Worm (Caenorhabditis elegans): Measurements from ENCODE around the gene acdh-12.

Gene acdh-12

DNA sequence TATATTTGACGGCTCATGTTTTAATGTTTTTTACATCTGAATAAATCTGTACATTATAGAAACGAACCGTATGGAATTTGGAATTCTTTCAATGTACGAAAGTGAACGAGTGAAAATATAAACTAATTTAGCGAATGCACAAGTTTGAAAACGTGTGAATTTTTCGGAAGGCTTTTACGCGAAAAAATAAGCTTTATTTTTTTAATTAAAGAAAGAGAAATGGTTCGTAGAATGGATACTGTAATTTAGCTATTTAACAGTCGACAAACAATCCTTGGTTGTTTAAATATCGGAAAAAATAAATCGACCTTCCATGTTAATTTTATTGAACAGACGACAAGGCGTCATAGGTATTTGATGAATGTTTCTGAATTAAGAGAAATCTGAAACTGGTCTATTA, at the start of gene acdh-12:
acdh-12 (minus strand) TSS at position 101 of the 400 bp plus-strand sequence.
- TF ChIP-seq him-1 (tag; optimal IDR thresholded peaks at IDR 0.05) = no peak
- TF ChIP-seq dao-5 (tag; optimal IDR thresholded peaks at IDR 0.05) = no peak
- TF ChIP-seq W03F9.2 (tag; optimal IDR thresholded peaks at IDR 0.05) = no peak

DNA sequence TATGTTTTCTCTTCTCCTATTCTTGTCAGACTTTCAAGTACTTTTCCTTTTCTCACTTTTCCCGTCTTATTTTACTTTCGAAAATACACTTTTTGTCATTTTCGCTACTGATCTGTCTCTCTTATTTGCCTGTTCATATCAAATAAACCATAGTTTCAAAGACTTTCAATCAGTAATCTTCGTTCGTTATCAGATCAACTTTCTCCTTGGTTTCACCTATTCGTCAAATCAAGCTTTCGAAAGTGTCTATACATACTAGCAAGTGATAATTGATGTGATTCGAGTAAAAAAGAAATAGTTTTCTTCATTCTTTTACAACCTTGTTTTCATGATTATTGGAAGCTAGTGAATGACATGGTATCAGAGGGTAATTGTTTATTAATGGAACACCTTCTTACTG, 47.3 kb upstream of the acdh-12 start:
- TF ChIP-seq W03F9.2 (tag; optimal IDR thresholded peaks at IDR 0.05) = no peak
- no peak for TF ChIP-seq dao-5 (tag; optimal IDR thresholded peaks at IDR 0.05)
- no peak for TF ChIP-seq him-1 (tag; optimal IDR thresholded peaks at IDR 0.05)

DNA sequence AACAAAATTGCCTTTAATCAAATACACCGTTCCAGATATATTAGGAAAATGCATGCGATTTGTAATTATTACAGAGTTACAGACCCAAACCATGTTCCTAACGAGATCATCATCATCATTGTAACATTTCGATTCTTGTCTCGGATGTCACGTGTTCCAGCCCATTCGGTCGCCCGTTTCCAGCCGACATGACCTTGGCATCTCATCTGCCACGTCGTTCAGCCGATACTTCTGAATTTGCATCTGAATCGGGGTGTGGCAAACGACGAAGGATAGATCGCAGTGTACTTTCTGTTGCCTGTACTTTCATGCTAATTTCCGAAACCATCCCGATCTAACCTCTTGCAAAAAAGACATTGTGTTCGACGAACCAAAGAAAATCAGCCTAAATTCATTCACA, 44.3 kb upstream of the acdh-12 start:
- TF ChIP-seq him-1 (tag; optimal IDR thresholded peaks at IDR 0.05) = no peak

DNA sequence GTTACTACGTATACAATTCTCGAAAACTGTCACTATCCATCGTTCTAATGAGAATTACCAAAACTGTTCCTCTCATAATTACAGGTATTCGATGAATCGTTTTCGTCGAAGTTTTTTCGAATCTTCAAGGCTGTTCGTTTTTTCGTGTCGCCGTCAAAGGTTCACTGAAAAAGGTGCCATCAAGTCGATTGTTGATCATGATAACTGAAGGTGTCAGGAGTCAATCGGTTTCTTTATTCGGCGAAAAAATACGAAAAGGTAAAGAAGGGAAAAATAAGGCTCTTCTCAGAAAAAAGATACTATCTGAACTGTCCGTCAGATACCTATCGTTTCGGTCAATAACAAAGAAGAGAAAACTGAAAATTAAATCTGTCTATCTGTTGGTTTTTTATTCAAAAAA, 43.4 kb upstream of the acdh-12 start:
- no peak for TF ChIP-seq him-1 (tag; optimal IDR thresholded peaks at IDR 0.05)
- TF ChIP-seq dao-5 (tag; optimal IDR thresholded peaks at IDR 0.05) = no peak

DNA sequence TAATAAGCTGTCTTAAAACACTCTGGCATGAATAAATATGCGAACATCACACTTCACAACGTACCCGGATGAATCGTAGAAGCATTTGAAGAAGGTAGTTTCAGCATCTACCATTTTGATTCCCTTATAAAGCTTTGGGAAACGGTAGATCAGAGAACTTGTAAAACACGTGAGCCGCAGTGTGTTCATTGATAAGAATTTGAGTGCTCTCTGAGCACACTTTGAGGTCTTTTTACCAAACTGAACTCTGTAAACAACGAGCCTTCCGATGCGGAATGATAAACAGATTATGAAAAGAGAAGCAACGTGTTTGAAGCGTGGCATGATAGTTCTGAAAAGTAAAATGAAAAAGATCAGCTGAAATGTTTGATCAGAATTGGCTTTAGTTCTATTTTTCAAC, 42.8 kb upstream of the acdh-12 start, which contains the start of gene aqp-1:
aqp-1 (minus strand) TSS at position 102 of the 400 bp plus-strand sequence.
- no peak for TF ChIP-seq dao-5 (tag; optimal IDR thresholded peaks at IDR 0.05)
- TF ChIP-seq him-1 (tag; optimal IDR thresholded peaks at IDR 0.05) = no peak
- TF ChIP-seq W03F9.2 (tag; optimal IDR thresholded peaks at IDR 0.05) = no peak

DNA sequence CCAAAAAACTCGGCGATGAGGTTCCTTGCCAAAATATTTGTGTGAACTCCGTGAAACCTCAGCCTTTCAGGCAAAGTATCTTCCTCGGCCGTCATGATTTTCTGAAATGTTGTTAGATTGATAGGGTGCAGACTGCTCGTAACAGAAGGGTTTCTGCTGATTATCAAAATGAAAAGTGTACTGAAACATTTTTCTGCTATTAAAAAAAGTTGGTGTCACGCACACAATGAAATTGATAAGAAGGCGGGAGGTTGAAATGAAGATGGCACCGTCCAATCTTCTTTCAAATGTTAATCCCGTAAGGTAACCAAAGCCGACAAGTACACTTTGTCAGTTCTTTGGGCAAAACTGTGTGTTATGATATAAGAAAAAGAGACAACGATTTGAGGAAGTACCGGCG, 41.5 kb upstream of the acdh-12 start:
- TF ChIP-seq him-1 (tag; optimal IDR thresholded peaks at IDR 0.05) (no peak), dao-5 (tag; optimal IDR thresholded peaks at IDR 0.05) (no peak), W03F9.2 (tag; optimal IDR thresholded peaks at IDR 0.05) (no peak)

DNA sequence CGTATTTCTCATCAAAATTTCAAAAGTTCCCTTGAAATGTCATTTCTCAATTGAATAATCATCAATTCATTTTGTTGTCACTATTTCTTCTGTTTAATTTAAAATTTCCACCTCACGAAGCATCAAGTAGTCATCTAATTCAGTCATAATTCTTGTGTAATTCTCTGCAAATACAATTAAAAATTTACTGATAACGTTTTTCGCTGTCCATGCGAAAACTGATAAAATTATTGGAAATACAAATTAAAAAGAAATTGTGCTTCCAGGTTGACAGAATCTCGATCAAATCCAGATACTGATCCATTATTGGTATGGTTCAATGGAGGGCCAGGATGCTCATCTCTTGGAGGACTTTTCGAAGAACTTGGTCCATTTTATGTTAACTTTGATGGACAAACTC, 37.8 kb upstream of the acdh-12 start:
- TF ChIP-seq W03F9.2 (tag; optimal IDR thresholded peaks at IDR 0.05) (no peak), dao-5 (tag; optimal IDR thresholded peaks at IDR 0.05) (no peak), him-1 (tag; optimal IDR thresholded peaks at IDR 0.05) (no peak)

DNA sequence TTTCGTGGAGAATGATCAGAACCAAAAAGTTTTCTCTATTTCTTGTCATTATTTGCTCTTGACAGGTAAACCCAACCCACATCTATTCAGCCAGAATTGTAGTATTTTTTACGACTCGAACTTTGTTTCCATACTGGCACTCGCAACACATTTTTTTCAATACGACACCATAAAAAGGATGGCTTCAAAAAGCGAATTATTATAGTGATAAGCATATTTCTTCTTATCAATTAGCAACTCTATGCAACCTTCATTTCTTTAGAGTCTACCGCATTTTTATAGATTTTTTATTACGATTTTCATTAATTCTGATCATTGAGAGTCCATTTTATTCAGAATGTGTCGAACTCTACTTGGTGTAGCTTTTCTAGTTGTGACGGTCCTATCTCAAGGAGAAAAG, 37.1 kb upstream of the acdh-12 start, which contains the start of gene ctsa-3.1:
ctsa-3.1 (plus strand) TSS at position 337 of the 400 bp plus-strand sequence.
- TF ChIP-seq him-1 (tag; optimal IDR thresholded peaks at IDR 0.05) (no peak), dao-5 (tag; optimal IDR thresholded peaks at IDR 0.05) (no peak), W03F9.2 (tag; optimal IDR thresholded peaks at IDR 0.05) (no peak)

DNA sequence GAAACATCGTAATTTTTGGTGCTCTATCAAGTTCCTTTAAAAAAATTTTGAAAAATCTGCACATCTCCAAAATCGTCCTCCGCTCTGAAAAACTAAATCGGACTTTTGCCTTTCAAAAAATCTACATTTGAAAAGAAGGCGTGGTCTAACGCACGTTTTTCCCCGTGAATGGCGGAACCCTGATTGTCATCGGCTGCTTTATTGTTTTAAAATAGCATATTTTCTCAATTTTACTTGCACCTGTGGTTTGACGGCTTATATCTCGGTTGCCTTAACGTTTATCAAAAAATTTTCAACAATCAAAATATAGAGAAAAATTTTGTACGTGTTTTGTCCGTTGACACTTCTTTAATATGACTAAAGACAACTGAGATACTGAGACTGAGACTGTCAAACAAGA, 36.5 kb upstream of the acdh-12 start:
- TF ChIP-seq dao-5 (tag; optimal IDR thresholded peaks at IDR 0.05) (no peak), W03F9.2 (tag; optimal IDR thresholded peaks at IDR 0.05) (no peak), him-1 (tag; optimal IDR thresholded peaks at IDR 0.05) (no peak)

DNA sequence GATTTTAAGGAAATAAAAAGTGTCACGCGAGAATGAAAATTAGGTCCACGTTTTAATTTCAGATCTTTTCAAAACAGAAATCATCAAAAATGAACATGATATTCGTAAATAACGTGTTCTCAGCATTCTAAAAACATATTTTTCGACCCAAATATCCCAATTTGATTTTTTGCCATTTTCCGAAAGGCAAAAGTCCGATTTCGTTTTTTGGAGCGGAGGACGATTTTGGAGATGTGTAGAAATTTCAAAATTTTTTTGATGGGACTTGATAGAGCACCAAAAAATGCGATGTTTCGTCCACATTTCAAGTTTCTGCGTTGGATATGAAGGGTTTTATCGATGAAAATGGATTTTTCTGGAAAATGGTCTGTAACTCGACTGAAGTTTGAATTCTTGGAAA, 35.2 kb upstream of the acdh-12 start:
- no peak for TF ChIP-seq dao-5 (tag; optimal IDR thresholded peaks at IDR 0.05)

DNA sequence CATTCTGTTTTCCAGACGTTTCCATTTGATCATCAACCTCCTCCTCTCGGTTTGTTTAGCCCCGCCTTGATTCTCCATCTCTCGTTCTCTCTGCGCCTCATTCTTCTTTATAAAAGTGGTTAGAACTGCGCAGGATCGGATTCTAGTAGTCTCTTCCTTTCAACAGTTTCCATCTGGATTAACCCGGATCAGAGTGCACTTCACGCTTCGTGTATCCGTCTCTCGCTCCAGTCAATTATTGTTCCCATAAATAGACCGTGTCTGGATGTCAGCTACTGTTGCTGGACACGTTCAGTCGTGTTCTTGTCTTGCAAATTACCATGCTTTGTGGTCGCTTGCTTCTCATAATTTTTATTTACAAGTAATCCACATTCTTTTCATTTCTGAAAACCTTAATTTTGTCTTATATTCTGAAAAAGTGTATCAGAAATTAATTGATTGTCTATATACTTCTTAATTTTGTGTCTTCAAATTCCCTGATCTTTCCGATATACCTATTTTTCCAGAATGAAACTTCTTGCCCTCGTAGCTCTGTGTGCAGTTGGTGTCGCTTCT, 33.3 kb upstream of the acdh-12 start, which contains the start of gene F32A5.4:
F32A5.4 (plus strand) TSS at position 505 of the 555 bp plus-strand sequence.
- no peak for TF ChIP-seq dao-5 (tag; optimal IDR thresholded peaks at IDR 0.05)
- TF ChIP-seq W03F9.2 (tag; optimal IDR thresholded peaks at IDR 0.05) = no peak
- TF ChIP-seq him-1 (tag; optimal IDR thresholded peaks at IDR 0.05) = no peak

DNA sequence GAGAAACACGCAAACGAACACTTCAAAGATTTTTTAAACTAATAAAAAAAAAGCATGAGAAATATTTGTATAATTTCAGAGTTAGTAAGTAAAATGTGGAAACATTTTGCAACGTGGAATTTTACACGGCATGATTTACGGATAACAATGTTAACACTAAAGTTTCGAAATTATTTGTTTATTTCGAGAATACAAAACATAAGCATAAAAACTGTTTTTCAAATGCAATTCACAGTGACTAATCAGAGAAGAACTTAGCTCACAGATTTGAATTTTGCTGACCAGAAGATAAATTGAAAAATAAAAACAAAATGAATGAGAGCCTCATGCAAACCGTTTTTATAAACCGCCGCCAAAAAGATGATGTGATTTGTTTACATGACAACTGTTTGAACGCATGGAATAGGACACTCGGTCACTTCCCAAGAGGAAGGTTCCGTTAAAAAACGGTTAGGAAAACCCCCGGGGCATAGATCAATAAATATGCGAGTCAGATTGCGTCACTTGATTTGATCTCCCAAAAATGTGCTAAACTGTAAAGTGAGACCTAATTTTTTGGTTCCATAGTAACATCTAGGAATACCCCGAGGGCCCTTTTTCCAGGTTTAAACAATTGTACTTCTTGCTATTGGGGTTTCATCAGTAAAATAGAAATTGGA, 30.6 kb upstream of the acdh-12 start, which contains the start of gene clh-3:
clh-3 (minus strand) TSS at position 51 of the 659 bp plus-strand sequence.
- no peak for TF ChIP-seq him-1 (tag; optimal IDR thresholded peaks at IDR 0.05)
- no peak for TF ChIP-seq dao-5 (tag; optimal IDR thresholded peaks at IDR 0.05)

DNA sequence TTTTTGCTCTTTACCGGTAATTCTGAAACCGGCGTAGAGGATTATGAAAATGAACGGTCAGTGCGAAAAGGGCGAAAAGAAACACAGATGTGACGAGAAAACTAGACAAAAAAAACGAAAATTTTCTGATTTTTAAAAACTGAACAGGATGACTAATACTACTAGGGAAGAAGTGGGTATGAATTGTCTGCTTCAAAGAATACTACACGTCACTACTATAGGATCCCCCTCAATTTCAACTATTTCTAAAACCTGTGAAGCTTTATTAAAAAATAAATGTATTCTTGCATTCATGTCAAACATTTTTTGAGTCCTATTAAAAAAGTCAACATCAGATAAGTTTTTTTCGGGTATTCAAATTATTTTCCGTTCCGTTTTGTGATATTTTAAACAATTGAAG, 28.6 kb upstream of the acdh-12 start:
- TF ChIP-seq dao-5 (tag; optimal IDR thresholded peaks at IDR 0.05) = no peak
- no peak for TF ChIP-seq W03F9.2 (tag; optimal IDR thresholded peaks at IDR 0.05)
- TF ChIP-seq him-1 (tag; optimal IDR thresholded peaks at IDR 0.05) = no peak

DNA sequence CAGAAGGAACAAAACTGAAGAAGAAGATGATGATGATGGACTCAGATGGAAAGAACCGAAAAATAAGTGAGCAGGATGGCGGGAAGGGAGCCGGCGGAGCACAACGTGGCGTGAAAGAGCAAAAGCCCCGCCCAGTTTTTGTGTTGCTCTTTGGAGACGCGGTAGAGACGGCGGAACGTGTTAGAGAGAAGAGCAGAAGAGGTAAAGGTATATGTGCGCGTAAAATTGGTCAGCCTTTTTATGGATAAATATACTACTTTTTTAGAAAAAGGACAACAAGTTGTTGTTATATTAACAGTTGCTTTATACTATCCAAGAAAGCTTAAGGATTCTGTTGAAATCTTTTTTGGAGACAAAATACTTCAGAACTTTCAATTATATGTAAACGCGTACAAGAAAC, 21.6 kb upstream of the acdh-12 start, which contains the start of gene E04F6.10:
E04F6.10 (minus strand) TSS at position 101 of the 400 bp plus-strand sequence.
- TF ChIP-seq W03F9.2 (tag; optimal IDR thresholded peaks at IDR 0.05) (no peak), dao-5 (tag; optimal IDR thresholded peaks at IDR 0.05) (no peak), him-1 (tag; optimal IDR thresholded peaks at IDR 0.05) (no peak)

DNA sequence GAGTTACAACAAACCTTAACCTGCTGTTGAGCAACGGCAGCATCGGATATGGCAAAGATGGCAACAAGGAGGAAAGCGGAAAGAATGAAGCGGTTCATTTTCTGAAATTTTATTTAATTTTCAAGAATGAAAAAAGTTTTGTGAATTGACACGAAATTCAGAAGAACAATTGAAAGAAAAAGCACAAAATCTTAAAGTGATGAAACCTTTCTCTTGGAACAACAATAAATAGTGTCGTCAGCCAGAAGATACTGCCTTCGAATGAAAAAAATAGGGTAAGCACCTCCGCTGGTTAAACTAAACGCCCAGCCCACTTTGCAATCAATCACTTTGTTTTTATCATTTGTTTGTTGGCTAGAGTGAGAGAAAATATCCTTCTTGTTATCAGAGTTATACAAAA, 16.6 kb upstream of the acdh-12 start, which contains the start of gene E04F6.9:
E04F6.9 (minus strand) TSS at position 101 of the 400 bp plus-strand sequence.
- TF ChIP-seq dao-5 (tag; optimal IDR thresholded peaks at IDR 0.05) = no peak
- TF ChIP-seq him-1 (tag; optimal IDR thresholded peaks at IDR 0.05) = no peak
- TF ChIP-seq W03F9.2 (tag; optimal IDR thresholded peaks at IDR 0.05) = no peak
